Worm (Caenorhabditis elegans): ENCODE measurements around the gene C17E7.12.

The C17E7.12 gene

ce11 chrV:3927522-3927921, 35.7 kb upstream of the C17E7.12 start:
- peak; percentile 92 for TF ChIP-seq set-16 (GFP tag; IDR thresholded peaks at IDR 0.05)
- no peak for TF ChIP-seq fos-1 (tag; optimal IDR thresholded peaks at IDR 0.05)
- TF ChIP-seq madf-5 (GFP tag; IDR thresholded peaks at IDR 0.05), result 0 out of 4 replicates have a peak, but pooled peaks of 1 of the 2 experiments have one; percentile 8
- TF ChIP-seq daf-19 (GFP tag; conservative IDR thresholded peaks at IDR 0.05), result no peak
- no peak for TF ChIP-seq ceh-20 (GFP tag; IDR thresholded peaks at IDR 0.05)

ce11 chrV:3922547-3922946, 30.7 kb upstream of the C17E7.12 start:
- TF ChIP-seq R02D3.7 (tag; optimal IDR thresholded peaks at IDR 0.05) (no peak), unc-62 (GFP tag; optimal IDR thresholded peaks at IDR 0.05 in 1 of 2) (peak in 1 of 2 experiments; percentile 97), unc-62 (tag; optimal IDR thresholded peaks at IDR 0.05) (no peak), nhr-28 (tag; optimal IDR thresholded peaks at IDR 0.05) (no peak), ama-1 (optimal IDR thresholded peaks at IDR 0.05) (no peak)

- TF ChIP-seq mxl-2 (GFP tag; conservative IDR thresholded peaks at IDR 0.05) (no peak), Y5F2A.4 (GFP tag; optimal IDR thresholded peaks at IDR 0.05) (no peak), aly-2 (tag; optimal IDR thresholded peaks at IDR 0.05) (no peak), daf-16 (GFP tag; optimal IDR thresholded peaks at IDR 0.05) (no peak), daf-16 (tag; optimal IDR thresholded peaks at IDR 0.05) (no peak), jun-1 (tag; optimal IDR thresholded peaks at IDR 0.05) (no peak), lin-1 (GFP tag; IDR thresholded peaks at IDR 0.05) (no peak), php-3 (GFP tag; IDR thresholded peaks at IDR 0.05) (no peak), lim-7 (GFP tag; IDR thresholded peaks at IDR 0.05) (no peak)
Measured at ce11 chrV:3921635-3922034, 29.8 kb upstream of the C17E7.12 start, which contains the start of gene srx-65. srx-65 (plus strand) TSS chrV:3921935.

ce11 chrV:3919289-3919688, 27.5 kb upstream of the C17E7.12 start, which contains the start of gene srx-66:
srx-66 (plus strand) TSS chrV:3919589.
- TF ChIP-seq ama-1 (optimal IDR thresholded peaks at IDR 0.05), result no peak
- TF ChIP-seq spr-1 (tag; optimal IDR thresholded peaks at IDR 0.05), result no peak
- TF ChIP-seq F44E2.7 (GFP tag; IDR thresholded peaks at IDR 0.05), result no peak
- TF ChIP-seq lin-15B (tag; optimal IDR thresholded peaks at IDR 0.05), result no peak
- no peak for TF ChIP-seq rbr-2 (tag; optimal IDR thresholded peaks at IDR 0.05)
- TF ChIP-seq Y105C5A.15 (GFP tag; IDR thresholded peaks at IDR 0.05), result no peak
- no peak for TF ChIP-seq attf-4 (tag; optimal IDR thresholded peaks at IDR 0.05)
- TF ChIP-seq lir-3 (tag; optimal IDR thresholded peaks at IDR 0.05), result no peak
- no peak for TF ChIP-seq lin-39 (tag; optimal IDR thresholded peaks at IDR 0.05)
- TF ChIP-seq pha-4 (GFP tag; IDR thresholded peaks at IDR 0.05), result no peak
- TF ChIP-seq pha-4 (tag; optimal IDR thresholded peaks at IDR 0.05), result no peak
- TF ChIP-seq Y5F2A.4 (GFP tag; optimal IDR thresholded peaks at IDR 0.05), result no peak

- peak; percentile 74 for TF ChIP-seq aha-1 (tag)
- TF ChIP-seq madf-9 (GFP tag; conservative IDR thresholded peaks at IDR 0.05), result no peak
Measured at ce11 chrV:3916480-3916879, 24.7 kb upstream of the C17E7.12 start, which contains the start of gene srx-67. srx-67 (plus strand) TSS chrV:3916780.

ce11 chrV:3913131-3913530, 21.3 kb upstream of the C17E7.12 start:
- TF ChIP-seq F10B5.3 (tag; optimal IDR thresholded peaks at IDR 0.05) (no peak), aly-2 (tag; optimal IDR thresholded peaks at IDR 0.05) (no peak), madf-5 (GFP tag; IDR thresholded peaks at IDR 0.05) (no peak), spr-3 (GFP tag; optimal IDR thresholded peaks at IDR 0.05) (no peak), zfp-3 (GFP tag; conservative IDR thresholded peaks at IDR 0.05) (no peak), nhr-48 (tag; optimal IDR thresholded peaks at IDR 0.05) (no peak), fos-1 (tag; optimal IDR thresholded peaks at IDR 0.05) (no peak), unc-62 (GFP tag; optimal IDR thresholded peaks at IDR 0.05 in 1 of 2) (peak in 1 of 2 experiments; percentile 29), unc-62 (tag; optimal IDR thresholded peaks at IDR 0.05) (no peak), ceh-32 (tag; optimal IDR thresholded peaks at IDR 0.05; ENCODE audit: poor library complexity) (no peak), lir-3 (tag; optimal IDR thresholded peaks at IDR 0.05) (no peak), arid-1 (GFP tag; conservative IDR thresholded peaks at IDR 0.05) (no peak), daf-19 (GFP tag; conservative IDR thresholded peaks at IDR 0.05) (no peak), aha-1 (tag) (peak; percentile 76), hlh-11 (tag; optimal IDR thresholded peaks at IDR 0.05) (no peak), dpl-1 (GFP tag; optimal IDR thresholded peaks at IDR 0.05) (no peak), nhr-42 (GFP tag; IDR thresholded peaks at IDR 0.05) (no peak), snpc-4 (tag; optimal IDR thresholded peaks at IDR 0.05) (no peak), set-16 (GFP tag; IDR thresholded peaks at IDR 0.05) (peak; percentile 67), egl-43 (GFP tag; IDR thresholded peaks at IDR 0.05) (0 out of 2 replicates have a peak, but pooled peaks have one; percentile 9), zip-11 (GFP tag; IDR thresholded peaks at IDR 0.05) (no peak), jun-1 (tag; optimal IDR thresholded peaks at IDR 0.05) (no peak), lin-15B (tag; optimal IDR thresholded peaks at IDR 0.05) (no peak), ceh-20 (GFP tag; IDR thresholded peaks at IDR 0.05) (no peak), nhr-28 (tag; optimal IDR thresholded peaks at IDR 0.05) (no peak)

All from whole organism, L4 larva.